Fruit fly (Drosophila melanogaster): ENCODE measurements around the gene CG17816.

- no peak for TF ChIP-seq acj6 (GFP tag; optimal IDR thresholded peaks at IDR 0.05)
- TF ChIP-seq CG16779 (tag; optimal IDR thresholded peaks at IDR 0.05): no peak
These were observed 39.8 kb upstream of the CG17816 start for dm6 chr3R:7926354-7926753.
